Worm (Caenorhabditis elegans) whole organism, L3 larva: ENCODE results near the gene T24E12.3.

Source experiments
- R02D3.7 ChIP-seq: fragments of 150-350 bp; optimal IDR thresholded peaks from 2 replicates; lab custom pipeline; 2014; ENCODE audit warnings: missing biosample characterization, missing genetic modification characterization
- egl-27 ChIP-seq: sonication (generic microtip); optimal IDR thresholded peaks from 4 replicates; lab custom pipeline; 2017; ENCODE audit warnings: missing biosample characterization, missing genetic modification reagents, missing genetic modification characterization
- elt-3 ChIP-seq, 3 experiments: fragments of 150-350 bp in 1 of 3; sonication (generic microtip) in 2 of 3; optimal IDR thresholded peaks; 2 replicates in 2 of 3; 4 replicates in 1 of 3; lab custom pipeline; 2014 to 2017; ENCODE audit warnings: missing biosample characterization in 3 of 3, missing genetic modification characterization in 3 of 3
- eor-1 ChIP-seq, 2 experiments: fragments of 150-350 bp; optimal IDR thresholded peaks; 2 replicates each; lab custom pipeline; 2014 to 2018; ENCODE audit warnings: missing biosample characterization in 2 of 2, missing genetic modification characterization in 2 of 2
- fkh-10 ChIP-seq: sonication (generic microtip); optimal IDR thresholded peaks from 2 replicates; lab custom pipeline; 2017; ENCODE audit warnings: missing biosample characterization, missing genetic modification reagents, missing genetic modification characterization
- fkh-2 ChIP-seq: fragments of 150-350 bp; optimal IDR thresholded peaks from 2 replicates; lab custom pipeline; 2014; ENCODE audit warnings: missing biosample characterization, missing genetic modification reagents, missing genetic modification characterization
- lin-39 ChIP-seq: fragments of 150-350 bp; optimal IDR thresholded peaks from 2 replicates; lab custom pipeline; 2018; ENCODE audit warnings: missing biosample characterization, missing genetic modification reagents, missing genetic modification characterization
- mdl-1 ChIP-seq: fragments of 150-350 bp; optimal IDR thresholded peaks from 2 replicates; lab custom pipeline; 2014; ENCODE audit warnings: missing biosample characterization, missing genetic modification characterization
- nhr-76 ChIP-seq: fragments of 150-350 bp; sonication (generic microtip); optimal IDR thresholded peaks from 5 replicates; lab custom pipeline; 2014; ENCODE audit warnings: missing biosample characterization, missing genetic modification characterization
- pqm-1 ChIP-seq: fragments of 150-350 bp; optimal IDR thresholded peaks from 2 replicates; lab custom pipeline; 2017; ENCODE audit warnings: missing biosample characterization, missing genetic modification characterization, inconsistent platforms
- unc-39 ChIP-seq: sonication (generic microtip); optimal IDR thresholded peaks from 4 replicates; lab custom pipeline; 2017; ENCODE audit warnings: missing biosample characterization, missing genetic modification characterization

- TF ChIP-seq unc-39 (tag; lab: Kevin White, UChicago) (no peak), R02D3.7 (tag; lab: Kevin White, UChicago) (no peak), mdl-1 (tag; lab: Kevin White, UChicago) (no peak), lin-39 (tag; lab: Kevin White, UChicago) (no peak), pqm-1 (no peak), fkh-10 (GFP tag; lab: Kevin White, UChicago) (no peak), eor-1 (tag; optimal IDR thresholded peaks at IDR 0.05; lab: Kevin White, UChicago) (no peak), fkh-2 (no peak), nhr-76 (tag; lab: Kevin White, UChicago) (no peak), elt-3 (tag; optimal IDR thresholded peaks at IDR 0.05; lab: Kevin White, UChicago) (no peak), egl-27 (no peak)
Measured at ce11 chrII:3752184-3752583, 23.6 kb upstream of the T24E12.3 start, which contains the start of gene sdz-11.
